Fruit fly (Drosophila melanogaster): ENCODE data around the gene CG5399.

CG5399 gene

dm6 chr3R:15694941-15695340 is at the start of gene CG5399:
TSS of gene CG5399 (plus strand) at chr3R:15695241.
- TF ChIP-seq psq (optimal IDR thresholded peaks at IDR 0.05), result no peak

DNA sequence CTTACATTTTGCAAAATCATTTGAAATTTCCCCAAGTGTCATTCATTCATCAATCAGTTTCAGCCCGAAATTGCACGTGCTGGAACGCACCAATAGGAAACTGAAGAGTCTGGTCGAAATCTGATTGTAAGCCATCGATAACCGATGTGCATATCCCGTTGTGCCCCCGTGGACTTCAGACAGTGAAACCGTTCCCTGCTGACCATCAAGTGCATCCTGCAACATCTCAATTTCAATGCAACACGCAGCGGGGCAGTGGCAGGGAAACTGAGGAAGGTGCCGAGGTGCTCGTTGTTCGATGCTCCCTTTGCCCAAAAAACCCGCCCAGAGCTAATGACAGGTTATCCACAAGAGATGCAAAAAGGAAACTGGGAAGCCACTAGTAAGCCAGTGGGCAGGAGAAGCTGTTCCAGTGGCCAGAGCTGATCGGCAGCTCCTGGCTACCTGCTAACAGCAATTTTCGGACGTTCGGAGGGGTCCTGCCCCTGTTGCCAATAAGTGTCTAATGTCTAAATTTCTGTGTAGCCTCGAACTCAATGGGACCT is 48.1 kb upstream of the CG5399 start:
- TF ChIP-seq ttk (optimal IDR thresholded peaks at IDR 0.05) (no peak), Sin3A (optimal IDR thresholded peaks at IDR 0.05) (no peak), h (optimal IDR thresholded peaks at IDR 0.05) (no peak), Myc (optimal IDR thresholded peaks at IDR 0.05) (no peak), insv (optimal IDR thresholded peaks at IDR 0.05) (no peak), psq (optimal IDR thresholded peaks at IDR 0.05) (no peak)

DNA sequence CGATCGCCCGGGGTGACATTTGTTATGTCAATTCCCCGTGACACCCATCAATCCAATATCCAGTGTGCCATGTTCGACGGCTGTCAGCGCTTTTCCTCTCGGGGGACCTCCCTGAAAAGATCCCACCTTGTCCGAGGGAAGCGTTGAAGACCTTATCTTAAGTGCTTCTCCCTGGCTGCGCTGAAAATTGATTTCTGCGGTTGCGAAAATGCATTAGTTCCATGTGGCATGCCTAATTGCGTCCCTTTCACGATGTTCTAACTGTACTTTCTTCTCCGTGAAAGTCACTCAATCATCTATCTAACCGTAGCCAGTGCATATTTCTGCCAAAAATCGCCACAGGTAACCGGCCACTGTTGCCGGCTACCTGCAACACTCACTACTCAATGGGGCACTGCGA is 46.1 kb upstream of the CG5399 start:
- TF ChIP-seq psq (optimal IDR thresholded peaks at IDR 0.05) (no peak), h (optimal IDR thresholded peaks at IDR 0.05) (no peak), Sin3A (optimal IDR thresholded peaks at IDR 0.05) (no peak), ttk (optimal IDR thresholded peaks at IDR 0.05) (no peak), insv (optimal IDR thresholded peaks at IDR 0.05) (no peak), Myc (optimal IDR thresholded peaks at IDR 0.05) (no peak)

DNA sequence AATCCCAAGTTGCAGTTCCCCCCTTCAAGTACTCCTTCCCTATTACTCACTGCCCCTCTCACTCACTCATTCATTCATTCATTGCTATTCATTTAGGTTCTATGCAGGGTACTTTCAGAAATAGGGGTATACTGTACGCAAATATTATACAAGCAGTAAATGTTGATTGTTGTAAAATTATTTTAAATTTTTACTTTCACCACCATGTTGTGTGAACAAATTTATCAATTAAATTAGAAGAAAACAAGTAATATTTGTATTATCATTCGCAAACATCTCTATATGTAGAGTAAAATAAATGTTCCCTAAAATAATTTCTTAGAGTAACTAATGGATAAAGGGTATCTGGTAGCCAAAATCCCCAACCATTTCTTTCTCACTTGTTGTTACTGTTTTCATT is 44.8 kb upstream of the CG5399 start:
- TF ChIP-seq insv (optimal IDR thresholded peaks at IDR 0.05) (no peak), Myc (optimal IDR thresholded peaks at IDR 0.05) (no peak), Sin3A (optimal IDR thresholded peaks at IDR 0.05) (no peak), psq (optimal IDR thresholded peaks at IDR 0.05) (no peak), ttk (optimal IDR thresholded peaks at IDR 0.05) (no peak), h (optimal IDR thresholded peaks at IDR 0.05) (no peak)

dm6 chr3R:15650669-15651068 is 44.4 kb upstream of the CG5399 start:
- TF ChIP-seq h (optimal IDR thresholded peaks at IDR 0.05), result no peak
- TF ChIP-seq insv (optimal IDR thresholded peaks at IDR 0.05), result no peak
- no peak for TF ChIP-seq psq (optimal IDR thresholded peaks at IDR 0.05)
- TF ChIP-seq Myc (optimal IDR thresholded peaks at IDR 0.05), result no peak
- TF ChIP-seq Sin3A (optimal IDR thresholded peaks at IDR 0.05), result no peak
- TF ChIP-seq ttk (optimal IDR thresholded peaks at IDR 0.05), result no peak

DNA sequence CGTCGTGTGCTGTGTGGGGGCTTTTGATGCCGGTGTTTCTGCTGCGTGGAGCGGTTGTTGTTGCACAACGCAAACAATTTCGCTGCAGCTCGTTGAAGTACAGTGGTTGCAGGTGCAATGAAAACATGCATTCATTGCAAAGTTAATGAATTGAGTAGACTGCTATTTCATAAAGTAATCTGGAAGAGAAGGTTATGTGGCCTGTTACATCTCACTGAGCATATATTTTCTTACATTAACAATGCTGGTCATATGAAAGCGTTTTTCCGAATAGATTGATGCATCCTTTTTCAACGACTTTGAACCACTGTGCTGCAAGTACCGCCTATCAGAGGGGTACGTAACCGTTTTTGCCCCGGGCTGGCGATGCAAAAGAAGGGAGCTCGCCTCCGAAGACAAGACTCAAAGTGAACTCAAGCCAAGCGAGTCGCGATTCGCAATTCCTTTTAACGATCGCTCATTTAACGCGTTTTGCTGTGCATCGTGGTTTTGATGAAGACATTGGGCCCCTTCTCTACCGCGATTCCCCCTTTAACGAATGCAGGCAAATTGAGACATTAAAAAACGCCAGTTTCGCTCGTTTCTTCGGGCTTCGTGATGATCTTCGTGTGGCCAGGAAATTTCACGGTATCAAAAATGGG is 43.2 kb upstream of the CG5399 start:
- TF ChIP-seq h (optimal IDR thresholded peaks at IDR 0.05), result no peak
- no peak for TF ChIP-seq Myc (optimal IDR thresholded peaks at IDR 0.05)
- TF ChIP-seq ttk (optimal IDR thresholded peaks at IDR 0.05), result no peak
- no peak for TF ChIP-seq Sin3A (optimal IDR thresholded peaks at IDR 0.05)
- TF ChIP-seq insv (optimal IDR thresholded peaks at IDR 0.05), result no peak
- TF ChIP-seq psq (optimal IDR thresholded peaks at IDR 0.05), result no peak

DNA sequence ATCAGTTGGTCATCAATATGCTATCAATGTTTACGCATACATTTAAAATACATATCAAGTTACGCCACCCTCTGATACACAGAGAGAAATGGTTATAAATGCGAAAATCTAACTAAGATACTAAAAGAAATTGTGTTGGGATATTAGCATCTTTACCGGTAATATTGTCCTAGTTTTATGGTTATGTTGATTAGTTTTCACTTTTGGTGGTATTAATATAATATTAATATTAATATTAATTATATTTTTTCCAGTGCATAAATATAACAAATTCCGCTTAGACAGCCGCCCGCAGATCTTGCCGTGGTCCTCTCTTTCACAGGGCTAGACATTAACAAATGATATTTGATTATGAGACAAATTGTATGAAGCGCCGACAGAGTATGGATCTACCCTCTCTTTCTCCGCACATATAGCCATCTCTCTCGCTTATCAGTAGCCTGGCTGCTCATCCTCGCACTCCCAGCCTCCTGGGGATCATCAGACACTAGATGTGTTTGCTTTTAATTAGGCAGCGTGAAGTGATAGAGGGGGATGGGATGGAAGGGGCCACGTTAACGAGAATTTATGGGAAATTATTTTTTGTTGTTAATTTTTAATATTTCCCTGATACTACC is 42.3 kb upstream of the CG5399 start:
- TF ChIP-seq ttk (optimal IDR thresholded peaks at IDR 0.05) (no peak), Sin3A (optimal IDR thresholded peaks at IDR 0.05) (no peak), psq (optimal IDR thresholded peaks at IDR 0.05) (no peak), Myc (optimal IDR thresholded peaks at IDR 0.05) (no peak), h (optimal IDR thresholded peaks at IDR 0.05) (no peak), insv (optimal IDR thresholded peaks at IDR 0.05) (no peak)

DNA sequence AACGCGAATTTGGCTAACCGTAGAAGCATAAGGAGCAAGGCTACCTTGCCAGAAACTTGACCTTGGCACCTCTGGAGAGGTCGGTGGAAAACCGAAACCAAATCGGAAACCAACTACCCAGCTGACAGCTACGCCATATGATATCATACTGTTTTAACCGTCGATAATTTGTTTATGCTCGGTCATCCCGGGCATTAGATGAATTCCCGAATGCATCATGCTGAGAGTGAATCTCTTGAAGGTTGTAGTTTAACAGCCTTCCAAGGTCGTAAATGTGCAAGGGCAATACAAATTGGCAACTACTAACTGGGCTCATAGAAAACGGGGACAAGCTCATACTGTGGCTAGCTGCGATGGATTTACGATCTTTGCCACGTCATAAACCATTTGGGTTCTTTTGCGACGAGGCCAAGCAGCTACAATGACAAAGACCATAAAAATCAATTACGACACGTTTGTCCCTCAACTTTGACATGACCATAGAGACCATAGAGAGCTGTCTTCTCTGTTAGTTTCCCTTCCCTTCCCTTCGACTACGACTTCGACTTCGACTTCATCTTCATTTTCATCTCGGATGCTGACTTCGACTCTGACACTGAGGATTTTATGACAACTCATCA is 41.2 kb upstream of the CG5399 start:
- TF ChIP-seq h (optimal IDR thresholded peaks at IDR 0.05) (no peak), insv (optimal IDR thresholded peaks at IDR 0.05) (no peak), psq (optimal IDR thresholded peaks at IDR 0.05) (no peak), Sin3A (optimal IDR thresholded peaks at IDR 0.05) (no peak)

DNA sequence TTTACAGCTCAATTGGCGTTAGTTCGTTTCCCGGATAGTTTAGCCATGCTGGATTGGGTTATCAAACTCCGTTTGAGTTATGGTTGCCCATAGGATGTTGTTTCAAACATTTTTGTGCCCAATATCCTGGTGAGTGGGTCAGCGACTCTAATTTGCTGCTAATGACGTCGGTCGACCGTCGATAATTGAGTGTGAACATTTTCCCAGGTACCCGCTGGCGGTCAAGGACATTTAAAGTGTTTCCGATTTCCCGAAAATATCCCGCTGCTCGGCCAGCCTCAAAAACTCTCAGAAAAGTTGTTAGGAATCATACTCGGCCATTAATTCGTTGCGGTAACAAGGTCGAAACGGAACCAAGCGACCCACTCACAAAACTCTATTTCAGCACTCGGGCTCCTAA is 40.2 kb upstream of the CG5399 start:
- no peak for TF ChIP-seq insv (optimal IDR thresholded peaks at IDR 0.05)
- no peak for TF ChIP-seq h (optimal IDR thresholded peaks at IDR 0.05)
- no peak for TF ChIP-seq ttk (optimal IDR thresholded peaks at IDR 0.05)
- TF ChIP-seq Sin3A (optimal IDR thresholded peaks at IDR 0.05), result no peak
- TF ChIP-seq Myc (optimal IDR thresholded peaks at IDR 0.05), result no peak
- no peak for TF ChIP-seq psq (optimal IDR thresholded peaks at IDR 0.05)

dm6 chr3R:15655415-15655814 is 39.6 kb upstream of the CG5399 start:
- TF ChIP-seq Myc (optimal IDR thresholded peaks at IDR 0.05), result no peak
- TF ChIP-seq Sin3A (optimal IDR thresholded peaks at IDR 0.05), result no peak
- TF ChIP-seq h (optimal IDR thresholded peaks at IDR 0.05), result no peak
- no peak for TF ChIP-seq ttk (optimal IDR thresholded peaks at IDR 0.05)
- no peak for TF ChIP-seq insv (optimal IDR thresholded peaks at IDR 0.05)
- TF ChIP-seq psq (optimal IDR thresholded peaks at IDR 0.05), result no peak

- no peak for TF ChIP-seq psq (optimal IDR thresholded peaks at IDR 0.05)
- TF ChIP-seq h (optimal IDR thresholded peaks at IDR 0.05), result no peak
- TF ChIP-seq ttk (optimal IDR thresholded peaks at IDR 0.05), result no peak
- no peak for TF ChIP-seq insv (optimal IDR thresholded peaks at IDR 0.05)
- no peak for TF ChIP-seq Sin3A (optimal IDR thresholded peaks at IDR 0.05)
These were observed 34.6 kb upstream of the CG5399 start for dm6 chr3R:15660460-15660859.

- no peak for TF ChIP-seq Myc (optimal IDR thresholded peaks at IDR 0.05)
- no peak for TF ChIP-seq insv (optimal IDR thresholded peaks at IDR 0.05)
- TF ChIP-seq psq (optimal IDR thresholded peaks at IDR 0.05), result no peak
- TF ChIP-seq ttk (optimal IDR thresholded peaks at IDR 0.05), result no peak
- TF ChIP-seq h (optimal IDR thresholded peaks at IDR 0.05), result no peak
- TF ChIP-seq Sin3A (optimal IDR thresholded peaks at IDR 0.05), result no peak
These were observed 30.5 kb upstream of the CG5399 start for dm6 chr3R:15664321-15665172.
